Worm (Caenorhabditis elegans) whole organism, L3 larva: ENCODE results near the gene ethe-1.
A peak's percentile ranks its signal among the peaks of the same experiment; 100 is the strongest.

Experiments used
- ZK546.5 ChIP-seq: sonication (generic microtip); optimal IDR thresholded peaks from 2 replicates; lab custom pipeline; 2017; ENCODE audit warnings: missing biosample characterization, missing genetic modification characterization
- aly-2 ChIP-seq: fragments of 150-350 bp; optimal IDR thresholded peaks from 2 replicates; lab custom pipeline; 2014; ENCODE audit warnings: missing biosample characterization, missing genetic modification characterization
- ama-1 ChIP-seq: fragments of 150-350 bp; optimal IDR thresholded peaks from 2 replicates; lab custom pipeline; 2018
- ceh-16 ChIP-seq: sonication (generic microtip); optimal IDR thresholded peaks from 2 replicates; lab custom pipeline; 2017; ENCODE audit warnings: missing biosample characterization, missing genetic modification characterization
- ceh-28 ChIP-seq: fragments of 150-350 bp; optimal IDR thresholded peaks from 2 replicates; lab custom pipeline; 2014; ENCODE audit warnings: missing biosample characterization, missing genetic modification reagents, missing genetic modification characterization
- ceh-9 ChIP-seq: sonication (generic microtip); optimal IDR thresholded peaks from 2 replicates; lab custom pipeline; 2018; ENCODE audit warnings: missing biosample characterization, missing genetic modification characterization
- daf-12 ChIP-seq: fragments of 150-350 bp; optimal IDR thresholded peaks from 2 replicates; lab custom pipeline; 2014; ENCODE audit warnings: missing biosample characterization, missing genetic modification reagents, missing genetic modification characterization
- egl-27 ChIP-seq: sonication (generic microtip); optimal IDR thresholded peaks from 4 replicates; lab custom pipeline; 2017; ENCODE audit warnings: missing biosample characterization, missing genetic modification reagents, missing genetic modification characterization
- egl-5 ChIP-seq: fragments of 150-350 bp; optimal IDR thresholded peaks from 2 replicates; lab custom pipeline; 2017; ENCODE audit warnings: missing biosample characterization, missing genetic modification reagents, missing genetic modification characterization, inconsistent platforms
- elt-1 ChIP-seq: fragments of 150-350 bp; optimal IDR thresholded peaks from 2 replicates; lab custom pipeline; 2014; ENCODE audit warnings: missing biosample characterization, missing genetic modification characterization
- elt-2 ChIP-seq: sonication (generic microtip); optimal IDR thresholded peaks from 2 replicates; lab custom pipeline; 2016; ENCODE audit warnings: missing genetic modification reagents, mild to moderate bottlenecking, missing genetic modification characterization, missing compliant biosample characterization
- elt-3 ChIP-seq, 3 experiments: fragments of 150-350 bp in 1 of 3; sonication (generic microtip) in 2 of 3; optimal IDR thresholded peaks; 2 replicates in 2 of 3; 4 replicates in 1 of 3; lab custom pipeline; 2014 to 2017; ENCODE audit warnings: missing biosample characterization in 3 of 3, missing genetic modification characterization in 3 of 3
- fkh-10 ChIP-seq: sonication (generic microtip); optimal IDR thresholded peaks from 2 replicates; lab custom pipeline; 2017; ENCODE audit warnings: missing biosample characterization, missing genetic modification reagents, missing genetic modification characterization
- fkh-2 ChIP-seq: fragments of 150-350 bp; optimal IDR thresholded peaks from 2 replicates; lab custom pipeline; 2014; ENCODE audit warnings: missing biosample characterization, missing genetic modification reagents, missing genetic modification characterization
- fos-1 ChIP-seq: fragments of 150-350 bp; optimal IDR thresholded peaks from 2 replicates; lab custom pipeline; 2014; ENCODE audit warnings: missing biosample characterization, missing genetic modification characterization
- hmg-11 ChIP-seq: sonication (generic microtip); optimal IDR thresholded peaks from 2 replicates; lab custom pipeline; 2016; ENCODE audit warnings: missing genetic modification characterization, missing compliant biosample characterization
- jun-1 ChIP-seq: fragments of 150-350 bp; optimal IDR thresholded peaks from 2 replicates; lab custom pipeline; 2014; ENCODE audit warnings: missing biosample characterization, missing genetic modification reagents, missing genetic modification characterization
- lin-15B ChIP-seq: fragments of 150-350 bp; optimal IDR thresholded peaks from 2 replicates; lab custom pipeline; 2014; ENCODE audit warnings: missing biosample characterization, missing genetic modification characterization
- lin-39 ChIP-seq: fragments of 150-350 bp; optimal IDR thresholded peaks from 2 replicates; lab custom pipeline; 2018; ENCODE audit warnings: missing biosample characterization, missing genetic modification reagents, missing genetic modification characterization
- lsy-12 ChIP-seq: sonication (generic microtip); optimal IDR thresholded peaks from 2 replicates; lab custom pipeline; 2016; ENCODE audit warnings: mild to moderate bottlenecking, missing genetic modification characterization, missing compliant biosample characterization
- mdl-1 ChIP-seq: fragments of 150-350 bp; optimal IDR thresholded peaks from 2 replicates; lab custom pipeline; 2014; ENCODE audit warnings: missing biosample characterization, missing genetic modification characterization
- mml-1 ChIP-seq: fragments of 150-350 bp; sonication (generic microtip); optimal IDR thresholded peaks from 3 replicates; lab custom pipeline; 2014; ENCODE audit warnings: missing biosample characterization, missing genetic modification characterization
- nfya-1 ChIP-seq: sonication (generic microtip); optimal IDR thresholded peaks from 2 replicates; lab custom pipeline; 2017; ENCODE audit warnings: missing genetic modification characterization, mild to moderate bottlenecking, missing compliant biosample characterization, antibody characterized with exemption, moderate library complexity; ENCODE audit not compliant: insufficient read depth
- nhr-11 ChIP-seq: fragments of 150-350 bp; optimal IDR thresholded peaks from 2 replicates; lab custom pipeline; 2014; ENCODE audit warnings: missing biosample characterization, missing genetic modification characterization
- nhr-12 ChIP-seq: fragments of 150-350 bp; optimal IDR thresholded peaks from 2 replicates; lab custom pipeline; 2014; ENCODE audit warnings: missing biosample characterization, missing genetic modification characterization
- nhr-23 ChIP-seq: fragments of 150-350 bp; optimal IDR thresholded peaks from 2 replicates; lab custom pipeline; 2014; ENCODE audit warnings: missing biosample characterization, missing genetic modification reagents, missing genetic modification characterization
- nhr-25 ChIP-seq: sonication (generic microtip); optimal IDR thresholded peaks from 2 replicates; lab custom pipeline; 2017; ENCODE audit warnings: missing biosample characterization, missing genetic modification characterization
- nhr-28 ChIP-seq: fragments of 150-350 bp; optimal IDR thresholded peaks from 2 replicates; lab custom pipeline; 2014; ENCODE audit warnings: missing biosample characterization, missing genetic modification characterization
- nhr-43 ChIP-seq: sonication (generic microtip); optimal IDR thresholded peaks from 2 replicates; lab custom pipeline; 2016; ENCODE audit warnings: mild to moderate bottlenecking, missing genetic modification characterization, missing compliant biosample characterization; ENCODE audit not compliant: poor library complexity, severe bottlenecking
- nhr-67 ChIP-seq: fragments of 150-350 bp; optimal IDR thresholded peaks from 2 replicates; lab custom pipeline; 2014; ENCODE audit warnings: missing biosample characterization, missing genetic modification characterization
- nhr-76 ChIP-seq: fragments of 150-350 bp; sonication (generic microtip); optimal IDR thresholded peaks from 5 replicates; lab custom pipeline; 2014; ENCODE audit warnings: missing biosample characterization, missing genetic modification characterization
- nhr-77 ChIP-seq: fragments of 150-350 bp; optimal IDR thresholded peaks from 2 replicates; lab custom pipeline; 2014; ENCODE audit warnings: missing biosample characterization, missing genetic modification characterization
- pha-4 ChIP-seq: fragments of 150-350 bp; optimal IDR thresholded peaks from 2 replicates; lab custom pipeline; 2014; ENCODE audit warnings: missing biosample characterization, missing genetic modification reagents, missing genetic modification characterization
- pqm-1 ChIP-seq: fragments of 150-350 bp; optimal IDR thresholded peaks from 2 replicates; lab custom pipeline; 2017; ENCODE audit warnings: missing biosample characterization, missing genetic modification characterization, inconsistent platforms
- sea-2 ChIP-seq: fragments of 150-350 bp; sonication (generic microtip); optimal IDR thresholded peaks from 4 replicates; lab custom pipeline; 2014; ENCODE audit warnings: missing biosample characterization, missing genetic modification reagents, missing genetic modification characterization
- skn-1 ChIP-seq: fragments of 150-350 bp; optimal IDR thresholded peaks from 2 replicates; lab custom pipeline; 2014; ENCODE audit warnings: missing biosample characterization, missing genetic modification characterization
- snpc-4 ChIP-seq: fragments of 150-350 bp; optimal IDR thresholded peaks from 2 replicates; lab custom pipeline; 2014; ENCODE audit warnings: missing biosample characterization, missing genetic modification characterization
- tbx-2 ChIP-seq: sonication (generic microtip); optimal IDR thresholded peaks from 2 replicates; lab custom pipeline; 2016; ENCODE audit warnings: mild to moderate bottlenecking, missing genetic modification characterization, missing compliant biosample characterization
- unc-39 ChIP-seq: sonication (generic microtip); optimal IDR thresholded peaks from 4 replicates; lab custom pipeline; 2017; ENCODE audit warnings: missing biosample characterization, missing genetic modification characterization
- zag-1 ChIP-seq: fragments of 150-350 bp; optimal IDR thresholded peaks from 2 replicates; lab custom pipeline; 2014; ENCODE audit warnings: missing biosample characterization, missing genetic modification characterization
- ztf-11 ChIP-seq: fragments of 150-350 bp; optimal IDR thresholded peaks from 2 replicates; lab custom pipeline; 2014; ENCODE audit warnings: missing biosample characterization, missing genetic modification characterization
- ztf-4 ChIP-seq: fragments of 150-350 bp; optimal IDR thresholded peaks from 2 replicates; lab custom pipeline; 2014; ENCODE audit warnings: missing biosample characterization, missing genetic modification characterization

ethe-1 gene

ce11 chrIV:9537500-9537899 lies 28.9 kb upstream of the ethe-1 start:
- TF ChIP-seq ceh-28 (tag; lab: Kevin White, UChicago) (no peak), elt-2 (peak; percentile 79), elt-1 (no peak), snpc-4 (tag; lab: Kevin White, UChicago) (no peak), daf-12 (no peak), pqm-1 (peak; percentile 15), fkh-2 (tag; lab: Kevin White, UChicago) (no peak), zag-1 (tag; lab: Kevin White, UChicago) (no peak), ama-1 (lab: Kevin White, UChicago) (no peak)

ce11 chrIV:9536124-9536523 lies 27.6 kb upstream of the ethe-1 start:
- TF ChIP-seq nhr-23 (tag; lab: Kevin White, UChicago): peak; percentile 56
- peak; percentile 44 for TF ChIP-seq elt-1
- TF ChIP-seq nhr-43 (tag; lab: Kevin White, UChicago): peak; percentile 20
- no peak for TF ChIP-seq nhr-25 (tag; lab: Kevin White, UChicago)
- TF ChIP-seq jun-1 (tag; lab: Kevin White, UChicago): no peak

- TF ChIP-seq nhr-25 (tag; lab: Kevin White, UChicago) (peak; percentile 66), pha-4 (tag; lab: Kevin White, UChicago) (no peak), tbx-2 (tag; lab: Kevin White, UChicago) (no peak), lin-15B (tag; lab: Kevin White, UChicago) (no peak), nfya-1 (tag; lab: Kevin White, UChicago) (peak; percentile 9), ztf-4 (tag; lab: Kevin White, UChicago) (no peak), nhr-12 (tag; lab: Kevin White, UChicago) (no peak), skn-1 (tag; lab: Kevin White, UChicago) (no peak), nhr-67 (no peak), nhr-23 (tag; lab: Kevin White, UChicago) (peak; percentile 85), hmg-11 (tag; lab: Kevin White, UChicago) (no peak), zag-1 (tag; lab: Kevin White, UChicago) (no peak), ama-1 (lab: Kevin White, UChicago) (no peak), nhr-43 (tag; lab: Kevin White, UChicago) (peak; percentile 62), elt-2 (no peak), mml-1 (tag; lab: Kevin White, UChicago) (no peak), ZK546.5 (tag; lab: Kevin White, UChicago) (no peak), egl-5 (tag; lab: Kevin White, UChicago) (no peak), ceh-28 (tag; lab: Kevin White, UChicago) (no peak), nhr-11 (tag; lab: Kevin White, UChicago) (no peak), fos-1 (tag; lab: Kevin White, UChicago) (no peak), lsy-12 (tag; lab: Kevin White, UChicago) (no peak), fkh-2 (tag; lab: Kevin White, UChicago) (no peak), jun-1 (tag; lab: Kevin White, UChicago) (no peak), pqm-1 (no peak), fkh-10 (GFP tag; lab: Kevin White, UChicago) (no peak), elt-3 (tag; optimal IDR thresholded peaks at IDR 0.05; lab: Kevin White, UChicago) (peak in 1 of 3 experiments; percentile 81), elt-1 (no peak), egl-27 (tag; lab: Kevin White, UChicago) (no peak), ceh-9 (tag; lab: Kevin White, UChicago) (no peak), lin-39 (no peak), nhr-76 (tag; lab: Kevin White, UChicago) (no peak), ztf-11 (no peak), aly-2 (tag; lab: Kevin White, UChicago) (no peak), ceh-16 (no peak), nhr-28 (tag; lab: Kevin White, UChicago) (no peak)
- TF ChIP-seq, all 47 proteins: peak for 5
Observed at ce11 chrIV:9535105-9535504, 26.5 kb upstream of the ethe-1 start.

- TF ChIP-seq nhr-11 (tag; lab: Kevin White, UChicago) (no peak), nhr-23 (tag; lab: Kevin White, UChicago) (peak; percentile 46), snpc-4 (tag; lab: Kevin White, UChicago) (peak; percentile 6), ZK546.5 (tag; lab: Kevin White, UChicago) (no peak), unc-39 (tag; lab: Kevin White, UChicago) (no peak), nhr-25 (tag; lab: Kevin White, UChicago) (peak; percentile 85), ztf-4 (tag; lab: Kevin White, UChicago) (no peak), nhr-67 (no peak), nfya-1 (tag; lab: Kevin White, UChicago) (no peak), mdl-1 (tag; lab: Kevin White, UChicago) (no peak), sea-2 (GFP tag; lab: Kevin White, UChicago) (no peak), fos-1 (tag; lab: Kevin White, UChicago) (no peak), pha-4 (tag; lab: Kevin White, UChicago) (peak; percentile 48), lsy-12 (tag; lab: Kevin White, UChicago) (no peak), nhr-77 (tag; lab: Kevin White, UChicago) (no peak)
Observed at ce11 chrIV:9534342-9534741, 25.8 kb upstream of the ethe-1 start.
